Fruit fly (Drosophila melanogaster): ENCODE data around the gene CG12105.

Gene CG12105

DNA sequence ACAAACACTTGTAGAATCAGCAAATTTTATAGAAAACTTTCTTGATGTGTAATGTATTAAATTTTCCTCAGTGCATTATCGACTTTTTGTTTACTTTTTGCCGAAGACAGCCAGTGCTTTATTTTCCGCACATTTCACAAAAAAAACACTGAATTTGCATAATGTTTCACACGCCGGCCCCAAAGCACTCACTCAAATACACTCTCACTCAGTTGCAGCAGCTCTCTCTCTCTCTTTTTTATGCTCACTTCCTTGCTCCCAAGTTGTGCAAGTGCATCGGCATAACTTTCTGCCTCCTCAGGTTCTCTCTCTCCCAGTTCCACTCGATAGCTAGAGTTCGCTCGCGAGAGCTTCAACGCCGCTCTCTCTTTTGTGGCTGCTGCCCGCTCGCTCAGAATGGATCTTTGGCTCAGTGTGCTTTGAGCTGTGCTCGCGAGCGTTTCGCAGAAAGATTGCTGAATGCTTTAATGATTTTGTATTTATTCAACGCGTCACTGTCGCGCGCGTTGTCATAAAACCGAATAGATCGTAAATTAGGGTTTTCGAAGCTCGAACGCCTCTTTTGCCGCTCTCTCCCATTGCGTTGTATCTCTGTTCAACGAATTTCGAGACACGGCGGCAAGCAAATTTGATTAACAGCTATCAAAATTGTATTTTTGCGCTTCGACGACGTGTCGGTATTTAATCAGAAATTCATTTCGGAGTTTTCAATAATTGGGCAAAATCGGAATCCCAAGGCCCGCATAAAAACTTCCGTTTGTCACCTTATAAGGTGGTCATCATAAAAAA is 29.1 kb downstream of the CG12105 start (continued):
- TF ChIP-seq CG9727 (GFP tag; optimal IDR thresholded peaks at IDR 0.05) = no peak
- TF ChIP-seq CG13424 (tag; optimal IDR thresholded peaks at IDR 0.05) = no peak
- TF ChIP-seq dm (GFP tag; optimal IDR thresholded peaks at IDR 0.05) = no peak
- no peak for TF ChIP-seq CG10565 (GFP tag; optimal IDR thresholded peaks at IDR 0.05)
- no peak for TF ChIP-seq sim (GFP tag; IDR thresholded peaks at IDR 0.05)
- TF ChIP-seq CG14710 (tag; optimal IDR thresholded peaks at IDR 0.05) = no peak
- TF ChIP-seq Blimp-1 (GFP tag; optimal IDR thresholded peaks at IDR 0.05) = peak; percentile 15
- peak; percentile 46; the same call in 1 of the 3 replicates for TF ChIP-seq gce (GFP tag; IDR thresholded peaks at IDR 0.05)
- no peak for TF ChIP-seq dan (GFP tag; IDR thresholded peaks at IDR 0.05)
- peak; percentile 69 for TF ChIP-seq CG34224 (GFP tag; IDR thresholded peaks at IDR 0.05; ENCODE audit: partially characterized antibody)
- no peak for TF ChIP-seq cas (GFP tag; IDR thresholded peaks at IDR 0.05)
- no peak for TF ChIP-seq CG16863 (GFP tag; optimal IDR thresholded peaks at IDR 0.05)
- TF ChIP-seq CG3065 (GFP tag; optimal IDR thresholded peaks at IDR 0.05) = no peak
- TF ChIP-seq ranshi (GFP tag; IDR thresholded peaks at IDR 0.05) = peak; percentile 8; the same call in 1 of the 2 replicates
- peak; percentile 29 for TF ChIP-seq odd (GFP tag; optimal IDR thresholded peaks at IDR 0.05)
- TF ChIP-seq CG12104 (GFP tag; optimal IDR thresholded peaks at IDR 0.05) = no peak
- peak; percentile 33 for TF ChIP-seq kah (GFP tag; optimal IDR thresholded peaks at IDR 0.05)

DNA sequence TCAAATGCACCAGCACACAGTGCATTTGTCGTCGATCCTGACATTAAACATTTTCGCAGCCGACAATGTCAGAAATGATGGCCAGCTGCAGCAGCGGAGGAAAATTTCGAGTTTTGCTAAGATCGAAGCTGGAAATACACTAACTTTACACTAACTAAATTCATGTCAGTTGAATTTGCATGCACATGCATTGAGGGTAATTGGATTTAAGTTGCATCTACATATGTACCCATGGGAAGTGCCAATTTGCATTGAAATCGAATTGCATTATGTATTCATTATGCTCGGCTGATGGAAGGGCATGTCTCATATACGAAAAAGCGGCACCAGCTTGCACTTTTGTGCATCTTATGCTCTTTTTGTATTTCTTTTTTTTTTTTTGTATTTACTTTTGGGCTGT is 30.8 kb downstream of the CG12105 start:
- TF ChIP-seq Sox100B (GFP tag; optimal IDR thresholded peaks at IDR 0.05) = peak; percentile 9
- peak; percentile 28 for TF ChIP-seq Sox102F (GFP tag; optimal IDR thresholded peaks at IDR 0.05)
- no peak for TF ChIP-seq Scr (GFP tag; IDR thresholded peaks at IDR 0.05; ENCODE audit: partially characterized antibody)
- no peak for TF ChIP-seq NK7.1 (GFP tag; optimal IDR thresholded peaks at IDR 0.05)
- TF ChIP-seq CG2678 (tag; optimal IDR thresholded peaks at IDR 0.05) = peak; percentile 28
- TF ChIP-seq CG10274 (GFP tag; optimal IDR thresholded peaks at IDR 0.05) = no peak
- TF ChIP-seq Antp (GFP tag; optimal IDR thresholded peaks at IDR 0.05) = no peak
- TF ChIP-seq Ravus (GFP tag; IDR thresholded peaks at IDR 0.05) = no peak
- peak; percentile 56 for TF ChIP-seq CG17359 (tag; optimal IDR thresholded peaks at IDR 0.05)
- TF ChIP-seq crc (GFP tag; optimal IDR thresholded peaks at IDR 0.05) = peak; percentile 4
- peak; percentile 39; the same call in 1 of the 2 replicates for TF ChIP-seq sisA (GFP tag; IDR thresholded peaks at IDR 0.05)
- TF ChIP-seq wek (GFP tag; optimal IDR thresholded peaks at IDR 0.05) = no peak
- TF ChIP-seq HHEX (GFP tag; optimal IDR thresholded peaks at IDR 0.05) = peak; percentile 8
- TF ChIP-seq CG32767 (GFP tag; IDR thresholded peaks at IDR 0.05) = no peak
- peak; percentile 36 for TF ChIP-seq CG2712 (tag; optimal IDR thresholded peaks at IDR 0.05)
- TF ChIP-seq caup (GFP tag; optimal IDR thresholded peaks at IDR 0.05; ENCODE audit: severe bottlenecking) = no peak
- peak; percentile 51 for TF ChIP-seq Ptx1 (GFP tag; IDR thresholded peaks at IDR 0.05)
- peak; percentile 43 for TF ChIP-seq Blimp-1 (GFP tag; optimal IDR thresholded peaks at IDR 0.05)
- TF ChIP-seq Awh (GFP tag; IDR thresholded peaks at IDR 0.05) = peak; percentile 72
- no peak for TF ChIP-seq Bgb (GFP tag; IDR thresholded peaks at IDR 0.05; ENCODE audit: partially characterized antibody)
- 0 out of 3 replicates have a peak, but pooled peaks have one; percentile 15 for TF ChIP-seq ase (GFP tag; IDR thresholded peaks at IDR 0.05)
- TF ChIP-seq nom (GFP tag; optimal IDR thresholded peaks at IDR 0.05) = peak; percentile 66
- TF ChIP-seq bsh (GFP tag; optimal IDR thresholded peaks at IDR 0.05) = peak in 1 of 2 experiments; percentile 44
- peak; percentile 47 for TF ChIP-seq tap (tag; optimal IDR thresholded peaks at IDR 0.05)
- no peak for TF ChIP-seq crol (GFP tag; IDR thresholded peaks at IDR 0.05)
- TF ChIP-seq Hr51 (GFP tag; optimal IDR thresholded peaks at IDR 0.05) = no peak
- TF ChIP-seq CG31441 (GFP tag; IDR thresholded peaks at IDR 0.05) = 0 out of 2 replicates have a peak, but pooled peaks have one; percentile 31
- TF ChIP-seq insv (GFP tag; optimal IDR thresholded peaks at IDR 0.05) = no peak
- TF ChIP-seq HLH3B (GFP tag; IDR thresholded peaks at IDR 0.05) = peak; percentile 45; the same call in 1 of the 2 replicates
- TF ChIP-seq H15 (GFP tag; IDR thresholded peaks at IDR 0.05) = peak; percentile 42; the same call in 1 of the 3 replicates
- peak; percentile 34 for TF ChIP-seq lbe (GFP tag; optimal IDR thresholded peaks at IDR 0.05)
- no peak for TF ChIP-seq E2f2 (GFP tag; IDR thresholded peaks at IDR 0.05)
